Fruit fly (Drosophila melanogaster): ENCODE data around the gene fbl.

DNA sequence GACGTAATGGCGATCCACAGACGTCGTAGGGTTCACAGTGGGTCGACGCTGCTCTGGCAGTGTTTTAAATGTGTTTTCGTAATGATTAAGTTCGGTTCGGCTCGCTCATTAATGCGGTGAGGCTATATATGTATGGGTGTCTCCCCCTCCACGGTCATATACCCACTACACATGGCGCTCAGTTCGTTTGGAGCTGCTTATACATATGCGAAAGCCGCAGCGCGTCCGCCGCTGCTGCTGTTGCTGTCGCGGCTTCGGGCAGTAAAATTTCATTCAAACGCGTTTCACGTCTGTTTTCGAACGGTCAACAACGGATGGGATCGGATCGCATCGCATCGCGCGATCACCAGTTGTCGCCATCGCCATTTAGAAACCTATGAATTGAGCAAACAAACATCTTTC is 1.7 kb downstream of the fbl start:
- TF ChIP-seq psq (optimal IDR thresholded peaks at IDR 0.05) (no peak), Myc (optimal IDR thresholded peaks at IDR 0.05) (no peak), ttk (optimal IDR thresholded peaks at IDR 0.05) (no peak), Sin3A (optimal IDR thresholded peaks at IDR 0.05) (no peak), insv (optimal IDR thresholded peaks at IDR 0.05) (no peak)

Measured in Kc167 (cell line).